Fruit fly (Drosophila melanogaster) whole organism, prepupa: ENCODE measurements around the gene lz.

ENCODE experiments used
- Blimp-1 ChIP-seq: fragments of 200-800 bp; sonication (Bioruptor generic); optimal IDR thresholded peaks from 3 replicates; lab custom pipeline; 2017; ENCODE audit warnings: missing biosample characterization, missing genetic modification characterization, mild to moderate bottlenecking, moderate library complexity, missing genetic modification reagents
- CG10631 ChIP-seq: fragments of 200-800 bp; sonication (Bioruptor generic); optimal IDR thresholded peaks from 2 replicates; lab custom pipeline; 2016; ENCODE audit warnings: missing biosample characterization, missing genetic modification characterization
- CG10669 ChIP-seq: fragments of 200-800 bp; sonication (Bioruptor generic); optimal IDR thresholded peaks from 3 replicates; lab custom pipeline; 2018; ENCODE audit warnings: missing biosample characterization, mild to moderate bottlenecking, missing genetic modification characterization, moderate library complexity
- CG11294 ChIP-seq: fragments of 200-800 bp; sonication (Bioruptor generic); IDR thresholded peaks from 2 replicates; pipeline ENCODE4 v1.3.6; 2022; ENCODE audit warnings: missing biosample characterization, missing genetic modification characterization
- CG11762 ChIP-seq: fragments of 200-800 bp; sonication (Bioruptor generic); optimal IDR thresholded peaks from 3 replicates; lab custom pipeline; 2016; ENCODE audit warnings: missing biosample characterization, missing genetic modification characterization; ENCODE audit not compliant: insufficient read depth
- CG11902 ChIP-seq: fragments of 200-800 bp; sonication (Bioruptor generic); optimal IDR thresholded peaks from 3 replicates; lab custom pipeline; 2016; ENCODE audit warnings: missing biosample characterization, missing genetic modification characterization
- CG15336 ChIP-seq: fragments of 200-800 bp; sonication (Bioruptor generic); IDR thresholded peaks from 2 replicates; pipeline ENCODE4 v1.3.6; 2022; ENCODE audit warnings: missing biosample characterization, missing genetic modification characterization
- CG1621 ChIP-seq: fragments of 200-800 bp; sonication (Bioruptor generic); optimal IDR thresholded peaks from 3 replicates; lab custom pipeline; 2018; ENCODE audit warnings: missing biosample characterization, mild to moderate bottlenecking, missing genetic modification characterization
- CG16779 ChIP-seq: fragments of 200-800 bp; sonication (Bioruptor generic); optimal IDR thresholded peaks from 3 replicates; lab custom pipeline; 2017; ENCODE audit warnings: missing biosample characterization, mild to moderate bottlenecking, missing genetic modification characterization
- CG3032 ChIP-seq: fragments of 200-800 bp; optimal IDR thresholded peaks from 2 replicates; lab custom pipeline; 2019; ENCODE audit warnings: missing biosample characterization, mild to moderate bottlenecking, missing genetic modification characterization, moderate library complexity
- CG31627 ChIP-seq: fragments of 200-800 bp; sonication (Bioruptor generic); optimal IDR thresholded peaks from 3 replicates; lab custom pipeline; 2016; ENCODE audit warnings: missing biosample characterization, missing genetic modification characterization
- CG32006 ChIP-seq: fragments of 200-800 bp; sonication (Bioruptor generic); optimal IDR thresholded peaks from 3 replicates; lab custom pipeline; 2017; ENCODE audit warnings: missing biosample characterization, mild to moderate bottlenecking, missing genetic modification characterization
- CG6163 ChIP-seq: fragments of 200-800 bp; sonication (Bioruptor generic); IDR thresholded peaks from 3 replicates; pipeline ENCODE4 v1.3.6; 2022; ENCODE audit warnings: missing biosample characterization, missing genetic modification characterization
- CG6792 ChIP-seq: fragments of 200-800 bp; sonication (Bioruptor generic); optimal IDR thresholded peaks from 3 replicates; lab custom pipeline; 2016; ENCODE audit warnings: missing biosample characterization, missing genetic modification characterization
- CG6808 ChIP-seq: fragments of 200-800 bp; sonication (Bioruptor generic); optimal IDR thresholded peaks from 3 replicates; lab custom pipeline; 2017; ENCODE audit warnings: missing biosample characterization, missing genetic modification characterization, mild to moderate bottlenecking, moderate library complexity, missing genetic modification reagents
- CG7368 ChIP-seq: fragments of 200-800 bp; sonication (Bioruptor generic); optimal IDR thresholded peaks from 3 replicates; lab custom pipeline; 2016; ENCODE audit warnings: missing biosample characterization, missing genetic modification characterization
- CG8119 ChIP-seq: fragments of 200-800 bp; sonication (Bioruptor generic); IDR thresholded peaks from 3 replicates; pipeline ENCODE4 v1.3.6; 2022; ENCODE audit warnings: missing biosample characterization, missing genetic modification characterization
- CG8319 ChIP-seq: fragments of 200-800 bp; sonication (Bioruptor generic); optimal IDR thresholded peaks from 3 replicates; lab custom pipeline; 2016; ENCODE audit warnings: missing biosample characterization, missing genetic modification characterization
- CG8632 ChIP-seq: fragments of 200-800 bp; sonication (Bioruptor generic); optimal IDR thresholded peaks from 3 replicates; lab custom pipeline; 2016; ENCODE audit warnings: missing biosample characterization, missing genetic modification characterization
- CG9139 ChIP-seq: fragments of 200-800 bp; sonication (Bioruptor generic); optimal IDR thresholded peaks from 3 replicates; lab custom pipeline; 2017; ENCODE audit warnings: missing biosample characterization, mild to moderate bottlenecking, missing genetic modification characterization
- Eip78C ChIP-seq: fragments of 200-800 bp; sonication (Bioruptor generic); peaks from one replicate; lab custom pipeline; 2016; ENCODE audit warnings: missing biosample characterization, missing genetic modification characterization
- Eip93F ChIP-seq: fragments of 200-800 bp; sonication (Bioruptor generic); optimal IDR thresholded peaks from 2 replicates; lab custom pipeline; 2016; ENCODE audit warnings: missing biosample characterization, mild to moderate bottlenecking, missing genetic modification characterization
- Ets21C ChIP-seq: fragments of 200-800 bp; sonication (Bioruptor generic); optimal IDR thresholded peaks from 3 replicates; lab custom pipeline; 2016; ENCODE audit warnings: missing biosample characterization, missing genetic modification characterization
- Ets96B ChIP-seq: fragments of 200-800 bp; optimal IDR thresholded peaks from 2 replicates; lab custom pipeline; 2019; ENCODE audit warnings: missing biosample characterization, mild to moderate bottlenecking, missing genetic modification characterization, moderate library complexity
- Gug ChIP-seq: fragments of 200-800 bp; sonication (Bioruptor generic); IDR thresholded peaks from 2 replicates; pipeline ENCODE4 v1.3.6; 2022; ENCODE audit warnings: missing biosample characterization, missing genetic modification characterization
- Hr38 ChIP-seq: sonication (Bioruptor generic); optimal IDR thresholded peaks from 2 replicates; lab custom pipeline; 2016; ENCODE audit warnings: missing biosample characterization, missing genetic modification characterization
- Hr39 ChIP-seq: fragments of 200-800 bp; sonication (Bioruptor generic); optimal IDR thresholded peaks from 2 replicates; lab custom pipeline; 2016; ENCODE audit warnings: missing biosample characterization, missing genetic modification characterization
- Met ChIP-seq: fragments of 200-800 bp; sonication (Bioruptor generic); optimal IDR thresholded peaks from 3 replicates; lab custom pipeline; 2016; ENCODE audit warnings: missing biosample characterization, missing genetic modification characterization
- Smox ChIP-seq: fragments of 200-800 bp; sonication (Bioruptor generic); optimal IDR thresholded peaks from 3 replicates; lab custom pipeline; 2016; ENCODE audit warnings: missing biosample characterization, missing genetic modification characterization
- Sox14 ChIP-seq: fragments of 200-800 bp; sonication (Bioruptor generic); optimal IDR thresholded peaks from 3 replicates; lab custom pipeline; 2016; ENCODE audit warnings: missing biosample characterization, missing genetic modification characterization
- Sox15 ChIP-seq: fragments of 200-800 bp; sonication (Bioruptor generic); optimal IDR thresholded peaks from 3 replicates; lab custom pipeline; 2016; ENCODE audit warnings: missing biosample characterization, missing genetic modification characterization
- acj6 ChIP-seq: fragments of 200-800 bp; sonication (Bioruptor generic); optimal IDR thresholded peaks from 3 replicates; lab custom pipeline; 2016; ENCODE audit warnings: missing biosample characterization, missing genetic modification characterization
- cyc ChIP-seq: fragments of 200-800 bp; sonication (Bioruptor generic); optimal IDR thresholded peaks from 3 replicates; lab custom pipeline; 2016; ENCODE audit warnings: missing biosample characterization, missing genetic modification characterization
- dac ChIP-seq: fragments of 200-800 bp; sonication (Bioruptor generic); optimal IDR thresholded peaks from 2 replicates; lab custom pipeline; 2017; ENCODE audit warnings: missing biosample characterization, mild to moderate bottlenecking, missing genetic modification characterization
- dsx ChIP-seq: fragments of 200-800 bp; optimal IDR thresholded peaks from 3 replicates; lab custom pipeline; 2019; ENCODE audit warnings: missing biosample characterization, mild to moderate bottlenecking, missing genetic modification characterization, moderate library complexity; ENCODE audit not compliant: poor library complexity, severe bottlenecking
- eg ChIP-seq: fragments of 200-800 bp; sonication (Bioruptor generic); IDR thresholded peaks from 3 replicates; pipeline ENCODE4 v1.3.6; 2022; ENCODE audit warnings: missing biosample characterization, missing genetic modification characterization
- fd59A ChIP-seq: fragments of 200-800 bp; sonication (Bioruptor generic); optimal IDR thresholded peaks from 2 replicates; lab custom pipeline; 2017; ENCODE audit warnings: missing biosample characterization, mild to moderate bottlenecking, missing genetic modification characterization, missing genetic modification reagents
- fd85E ChIP-seq: fragments of 200-800 bp; sonication (Bioruptor generic); optimal IDR thresholded peaks from 3 replicates; lab custom pipeline; 2016; ENCODE audit warnings: missing biosample characterization, missing genetic modification characterization
- fkh ChIP-seq: fragments of 200-800 bp; sonication (Bioruptor generic); optimal IDR thresholded peaks from 3 replicates; lab custom pipeline; 2017; ENCODE audit warnings: missing biosample characterization, mild to moderate bottlenecking, missing genetic modification characterization, moderate library complexity
- lz ChIP-seq: fragments of 200-800 bp; sonication (Bioruptor generic); optimal IDR thresholded peaks from 3 replicates; lab custom pipeline; 2016; ENCODE audit warnings: missing biosample characterization, missing genetic modification characterization
- pdm3 ChIP-seq: fragments of 200-800 bp; sonication (Bioruptor generic); optimal IDR thresholded peaks from 3 replicates; lab custom pipeline; 2016; ENCODE audit warnings: missing biosample characterization, missing genetic modification characterization
- salr ChIP-seq, 2 experiments: fragments of 200-800 bp; sonication (Bioruptor generic); optimal IDR thresholded peaks; 3 replicates each; lab custom pipeline; 2016 to 2018; ENCODE audit warnings: missing biosample characterization in 2 of 2, missing genetic modification characterization in 2 of 2, mild to moderate bottlenecking in 1 of 2
- spab ChIP-seq: fragments of 200-800 bp; sonication (Bioruptor generic); optimal IDR thresholded peaks from 2 replicates; lab custom pipeline; 2017; ENCODE audit warnings: missing biosample characterization, mild to moderate bottlenecking, missing genetic modification characterization, missing genetic modification reagents
- svp ChIP-seq: fragments of 200-800 bp; sonication (Bioruptor generic); peaks from one replicate; lab custom pipeline; 2016; ENCODE audit warnings: missing biosample characterization, missing genetic modification characterization
- topi ChIP-seq: fragments of 200-800 bp; sonication (Bioruptor generic); optimal IDR thresholded peaks from 3 replicates; lab custom pipeline; 2016; ENCODE audit warnings: missing biosample characterization, missing genetic modification characterization
- vri ChIP-seq: fragments of 200-800 bp; sonication (Bioruptor generic); optimal IDR thresholded peaks from 3 replicates; lab custom pipeline; 2016; ENCODE audit warnings: missing biosample characterization, mild to moderate bottlenecking, missing genetic modification characterization

The lz gene

dm6 chrX:9251212-9251877 lies 33.1 kb upstream of the lz start (continued):
- TF ChIP-seq dac (GFP tag; lab: Kevin White, UChicago) (peak; percentile 17), eg (GFP tag; lab: Robert Waterston, UW) (peak; percentile 67), CG8632 (GFP tag; lab: Kevin White, UChicago) (peak; percentile 56), CG6163 (peak; percentile 78), fkh (GFP tag; lab: Kevin White, UChicago) (peak; percentile 33), Sox14 (GFP tag; lab: Kevin White, UChicago) (peak; percentile 92), Smox (peak; percentile 64), Sox15 (GFP tag; lab: Kevin White, UChicago) (peak; percentile 52), fd85E (GFP tag; lab: Kevin White, UChicago) (peak; percentile 19), Hr39 (peak; percentile 74), spab (GFP tag; lab: Kevin White, UChicago) (peak; percentile 31), cyc (GFP tag; lab: Kevin White, UChicago) (peak; percentile 73), CG7368 (GFP tag; lab: Kevin White, UChicago) (peak; percentile 65), Ets96B (tag; lab: Kevin White, UChicago) (peak; percentile 51), salr (GFP tag; optimal IDR thresholded peaks at IDR 0.05; lab: Kevin White, UChicago) (peak; percentile 8 to 77), dsx (GFP tag; lab: Kevin White, UChicago) (peak; percentile 51), CG8319 (GFP tag; lab: Kevin White, UChicago) (peak; percentile 20), Eip93F (GFP tag; lab: Kevin White, UChicago) (no peak), CG11762 (peak; percentile 24), CG3032 (tag; lab: Kevin White, UChicago) (peak; percentile 60), CG9139 (no peak), svp (peak; percentile 88), lz (peak; percentile 85), Blimp-1 (GFP tag; lab: Kevin White, UChicago) (peak; percentile 10), Gug (GFP tag; lab: Robert Waterston, UW) (peak; percentile 58), Met (GFP tag; lab: Kevin White, UChicago) (peak; percentile 78), CG1621 (tag; lab: Kevin White, UChicago) (peak; percentile 56), CG11902 (GFP tag; lab: Kevin White, UChicago) (peak; percentile 59), acj6 (GFP tag; lab: Kevin White, UChicago) (peak; percentile 45), Hr38 (GFP tag; lab: Kevin White, UChicago) (no peak), pdm3 (peak; percentile 73), CG10631 (peak; percentile 49), CG11294 (GFP tag; lab: Robert Waterston, UW) (peak; percentile 31; the same call in 1 of the 2 replicates), CG8119 (GFP tag; lab: Robert Waterston, UW) (peak; percentile 30; the same call in 2 of the 3 replicates), topi (GFP tag; lab: Kevin White, UChicago) (peak; percentile 72), CG31627 (peak; percentile 67), Ets21C (GFP tag; lab: Kevin White, UChicago) (peak; percentile 39)

dm6 chrX:9252051-9252708 lies 32.3 kb upstream of the lz start:
- TF ChIP-seq topi (GFP tag; lab: Kevin White, UChicago) (peak; percentile 12), vri (GFP tag; lab: Kevin White, UChicago) (peak; percentile 13), dac (GFP tag; lab: Kevin White, UChicago) (peak; percentile 9), pdm3 (peak; percentile 15), eg (GFP tag; lab: Robert Waterston, UW) (peak; percentile 68), CG9139 (peak; percentile 46), CG15336 (peak; percentile 41; the same call in 1 of the 2 replicates), Sox14 (GFP tag; lab: Kevin White, UChicago) (peak; percentile 64), CG8119 (GFP tag; lab: Robert Waterston, UW) (peak; percentile 45), CG10669 (GFP tag; lab: Kevin White, UChicago) (no peak), CG8632 (GFP tag; lab: Kevin White, UChicago) (peak; percentile 1), CG6808 (GFP tag; lab: Kevin White, UChicago) (peak; percentile 34), CG6792 (no peak), CG6163 (peak; percentile 57; the same call in 2 of the 3 replicates), acj6 (GFP tag; lab: Kevin White, UChicago) (no peak), CG1621 (tag; lab: Kevin White, UChicago) (peak; percentile 42), Ets21C (GFP tag; lab: Kevin White, UChicago) (no peak), Eip78C (GFP tag; lab: Kevin White, UChicago) (peak; percentile 53), CG32006 (GFP tag; lab: Kevin White, UChicago) (peak; percentile 20), lz (peak; percentile 12), CG11294 (GFP tag; lab: Robert Waterston, UW) (peak; percentile 27; the same call in 1 of the 2 replicates), svp (peak; percentile 68), dsx (GFP tag; lab: Kevin White, UChicago) (peak; percentile 13), CG16779 (no peak), fd59A (GFP tag; lab: Kevin White, UChicago) (no peak), Sox15 (GFP tag; lab: Kevin White, UChicago) (no peak)
